Worm (Caenorhabditis elegans) whole organism, early embryonic: ENCODE data around the gene Y54G2A.52.

ENCODE experiments used
- B0310.2 ChIP-seq: sonication (generic microtip); optimal IDR thresholded peaks from 2 replicates; lab custom pipeline; 2016; ENCODE audit warnings: mild to moderate bottlenecking, missing genetic modification characterization, missing compliant biosample characterization
- F13C5.2 ChIP-seq: sonication (generic microtip); optimal IDR thresholded peaks from 2 replicates; lab custom pipeline; 2017; ENCODE audit warnings: mild to moderate bottlenecking, missing genetic modification characterization, inconsistent platforms, missing compliant biosample characterization
- ama-1 ChIP-seq: fragments of 150-350 bp; optimal IDR thresholded peaks from 2 replicates; lab custom pipeline; 2014
- ceh-13 ChIP-seq: fragments of 200-800 bp; sonication (Bioruptor generic); optimal IDR thresholded peaks from 2 replicates; lab custom pipeline; 2018; ENCODE audit warnings: mild to moderate bottlenecking, missing genetic modification characterization, missing compliant biosample characterization
- ceh-36 ChIP-seq: sonication (generic microtip); optimal IDR thresholded peaks from 2 replicates; lab custom pipeline; 2016; ENCODE audit warnings: missing genetic modification characterization, inconsistent platforms, missing compliant biosample characterization
- ets-7 ChIP-seq: sonication (generic microtip); optimal IDR thresholded peaks from 2 replicates; lab custom pipeline; 2016; ENCODE audit warnings: missing genotype, missing genetic modification characterization, missing compliant biosample characterization
- flt-1 ChIP-seq: fragments of 200-800 bp; sonication (Bioruptor generic); IDR thresholded peaks from 2 replicates; pipeline ENCODE4 v1.3.6; 2022; ENCODE audit warnings: missing genetic modification characterization, missing compliant biosample characterization
- pes-1 ChIP-seq: fragments of 200-800 bp; sonication (Bioruptor generic); IDR thresholded peaks from 2 replicates; pipeline ENCODE4 v1.3.6; 2022; ENCODE audit warnings: missing genetic modification reagents, missing genetic modification characterization, missing compliant biosample characterization
- scrt-1 ChIP-seq: fragments of 200-800 bp; sonication (Bioruptor generic); IDR thresholded peaks from 2 replicates; pipeline ENCODE4 v1.3.6; 2022; ENCODE audit warnings: missing genetic modification characterization, missing compliant biosample characterization
- tra-4 ChIP-seq: sonication (generic microtip); optimal IDR thresholded peaks from 2 replicates; lab custom pipeline; 2017; ENCODE audit warnings: missing genetic modification characterization, missing compliant biosample characterization

DNA sequence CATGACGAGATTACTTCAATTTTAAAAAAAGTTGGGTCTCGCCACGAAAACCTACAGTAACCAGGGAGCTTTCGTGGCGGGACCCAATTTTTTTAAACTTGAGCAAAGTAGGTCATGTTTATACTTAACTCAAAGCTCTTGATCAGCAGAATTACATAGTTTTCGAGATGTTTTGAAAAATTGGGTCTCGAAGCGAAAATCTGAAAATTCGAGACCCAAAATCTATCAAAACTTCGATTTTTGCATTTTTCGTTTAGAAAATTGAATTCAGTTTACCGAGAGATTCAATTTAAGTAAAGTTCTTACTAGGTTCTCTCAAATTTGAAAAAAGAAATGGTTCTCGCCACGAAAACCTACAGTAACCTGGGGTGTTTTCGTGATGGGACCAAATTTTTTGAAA lies 28.4 kb downstream of the Y54G2A.52 start:
- TF ChIP-seq ceh-36 (tag; lab: Kevin White, UChicago) (no peak), ama-1 (no peak), B0310.2 (tag; lab: Kevin White, UChicago) (no peak), ets-7 (no peak), F13C5.2 (tag; lab: Kevin White, UChicago) (no peak), flt-1 (GFP tag; lab: Robert Waterston, UW) (no peak), ceh-13 (GFP tag; lab: Kevin White, UChicago) (no peak), pes-1 (no peak), scrt-1 (GFP tag; lab: Robert Waterston, UW) (no peak), tra-4 (tag; lab: Kevin White, UChicago) (no peak)
